Worm (Caenorhabditis elegans): ENCODE measurements around the gene F49E12.8.
"Not testable (repeated sequence)": the region's sequence is repeated elsewhere in the genome, so short reads cannot be mapped to it uniquely, and the experiment has no call there.

Gene F49E12.8

DNA sequence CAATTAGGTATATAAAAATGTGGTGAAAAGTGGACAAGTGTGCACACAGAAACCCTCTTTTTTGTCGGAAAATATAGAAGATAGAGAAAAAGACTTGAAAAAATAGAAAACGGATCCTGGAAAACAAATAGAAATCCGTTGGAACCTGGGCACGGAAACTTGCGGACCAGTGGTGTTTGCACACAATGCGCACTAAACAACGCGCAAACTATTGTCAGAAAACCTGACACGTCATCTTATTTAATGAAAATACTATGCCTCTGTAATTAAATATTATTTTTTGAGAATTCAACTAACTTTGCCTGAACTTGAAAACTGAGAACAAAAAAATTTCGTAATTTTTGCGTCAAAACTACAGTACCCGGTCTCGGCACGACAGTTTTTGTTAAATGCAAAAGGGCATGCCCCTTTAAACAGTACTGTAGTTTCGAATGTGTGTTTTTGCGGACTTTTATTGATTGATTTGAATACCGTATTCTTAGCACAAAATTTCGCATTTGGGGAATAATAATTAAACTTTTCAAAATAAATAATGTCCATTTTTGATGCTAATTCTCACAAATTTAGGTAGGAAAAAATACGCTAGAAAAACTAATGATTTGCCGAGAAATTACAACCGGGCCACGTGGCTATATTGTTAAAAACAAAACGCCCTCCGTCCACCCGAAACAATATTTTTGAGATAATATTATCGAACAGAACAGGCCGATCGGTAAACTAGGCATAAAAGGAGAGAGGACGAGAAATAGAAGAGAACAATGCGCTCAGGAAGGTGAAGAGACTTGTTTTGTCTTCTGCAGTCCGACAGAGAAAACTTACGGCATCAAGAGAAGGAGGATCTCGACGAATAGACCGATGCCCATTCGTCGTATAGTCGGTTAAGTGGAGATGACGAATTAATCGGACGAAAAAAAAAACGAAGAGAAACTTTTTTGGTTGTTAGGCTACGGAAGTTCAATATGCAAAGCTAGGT is 35.1 kb upstream of the F49E12.8 start:
- TF ChIP-seq lsy-2 (tag; optimal IDR thresholded peaks at IDR 0.05), result peak; percentile 43
- TF ChIP-seq zip-8 (tag; optimal IDR thresholded peaks at IDR 0.05), result peak; percentile 16
- TF ChIP-seq snpc-4 (tag; optimal IDR thresholded peaks at IDR 0.05), result no peak

DNA sequence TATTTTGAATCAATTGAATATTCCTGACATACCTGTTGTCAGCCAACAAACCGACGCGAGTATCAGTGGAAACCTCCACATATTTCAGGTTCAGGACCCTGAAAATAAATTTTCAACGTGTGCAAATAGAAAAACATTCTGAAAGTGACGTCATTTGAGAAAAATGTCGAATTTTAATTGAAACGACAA is 34.5 kb upstream of the F49E12.8 start, which contains the start of gene F14E5.2:
Gene F14E5.2 (minus strand): TSS at position 101 of the 189 bp plus-strand sequence.
- TF ChIP-seq mls-2 (tag; optimal IDR thresholded peaks at IDR 0.05) (no peak), hlh-1 (tag; optimal IDR thresholded peaks at IDR 0.05) (no peak), drap-1 (GFP tag; optimal IDR thresholded peaks at IDR 0.05) (no peak), mep-1 (tag; optimal IDR thresholded peaks at IDR 0.05) (no peak)

DNA sequence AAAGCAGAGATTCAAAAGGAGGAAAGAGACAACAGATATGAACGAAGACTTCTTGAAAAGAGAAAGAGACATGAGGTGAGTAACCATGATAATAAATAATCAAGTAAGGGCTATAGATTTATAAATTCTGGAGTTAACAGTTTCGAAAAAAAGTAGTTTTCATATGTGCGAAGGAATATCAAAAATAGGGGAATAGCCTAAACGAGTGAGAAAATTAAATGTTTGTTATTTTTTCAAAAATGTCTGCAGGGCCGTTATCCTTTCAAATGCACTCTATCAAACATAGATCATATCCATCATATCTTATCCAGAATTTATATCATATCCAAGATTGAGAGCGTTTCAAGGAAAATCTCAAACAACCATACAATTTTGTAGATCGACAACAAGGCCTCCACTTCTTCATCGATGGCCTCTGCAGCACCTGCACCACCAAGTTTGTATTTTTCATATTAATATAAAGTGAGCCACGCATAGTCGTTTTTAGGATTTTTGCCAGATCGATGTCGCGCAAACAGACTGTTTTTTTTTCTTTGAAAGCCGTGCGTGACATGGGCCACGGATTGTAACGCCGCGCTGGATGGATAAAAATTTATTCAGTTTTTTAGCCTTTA is 26.8 kb upstream of the F49E12.8 start:
- TF ChIP-seq lsy-2 (tag; optimal IDR thresholded peaks at IDR 0.05), result peak; percentile 76
- no peak for TF ChIP-seq ces-1 (GFP tag; optimal IDR thresholded peaks at IDR 0.05)

DNA sequence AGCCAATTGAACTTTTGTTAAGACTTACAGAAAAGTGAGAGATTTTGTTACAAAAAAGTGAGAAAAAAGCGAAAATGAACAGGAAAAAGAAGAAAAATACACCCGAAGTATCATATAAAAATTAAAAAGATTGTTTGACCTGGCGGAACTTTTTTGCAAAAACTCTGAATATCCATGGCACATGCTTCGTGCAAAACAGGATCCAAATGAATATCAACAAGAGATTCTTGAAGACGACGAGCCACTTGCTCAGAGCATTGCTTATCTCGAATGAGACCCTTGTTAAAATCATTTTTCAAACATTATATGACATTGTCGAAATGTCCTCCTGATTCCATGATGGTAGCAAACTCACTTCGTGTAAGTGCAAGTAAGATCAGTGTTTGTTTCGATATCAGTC is 25.7 kb upstream of the F49E12.8 start, which contains the start of gene F14E5.8:
Gene F14E5.8 (plus strand): TSS at position 301 of the 400 bp plus-strand sequence.
- not testable (repeated sequence) for TF ChIP-seq zip-8 (tag; optimal IDR thresholded peaks at IDR 0.05); ceh-83 (GFP tag; optimal IDR thresholded peaks at IDR 0.05); tbx-8 (GFP tag; optimal IDR thresholded peaks at IDR 0.05)

DNA sequence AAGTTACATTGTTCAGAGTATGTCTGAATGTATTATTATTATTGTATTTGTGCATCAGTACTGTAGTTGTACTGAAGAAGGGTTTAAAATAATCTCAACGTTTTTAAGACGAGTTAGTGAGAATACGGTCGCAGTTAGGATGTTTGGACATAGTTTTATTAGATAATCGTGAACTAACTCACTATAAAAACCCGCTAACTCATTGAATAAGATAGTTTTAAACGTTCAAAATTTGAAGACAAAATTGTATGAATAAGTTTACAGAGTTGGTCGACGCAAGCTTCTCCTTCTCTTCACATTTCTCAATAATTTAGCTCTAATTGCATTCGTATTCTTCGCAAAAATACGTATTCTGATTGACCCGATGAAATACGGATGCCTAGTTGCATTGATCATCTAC is 24.9 kb upstream of the F49E12.8 start:
- peak; percentile 76 for TF ChIP-seq lsy-2 (tag; optimal IDR thresholded peaks at IDR 0.05)
- TF ChIP-seq elt-3 (tag; optimal IDR thresholded peaks at IDR 0.05), result no peak
- TF ChIP-seq sem-2 (GFP tag; optimal IDR thresholded peaks at IDR 0.05), result no peak
- TF ChIP-seq blmp-1 (tag; optimal IDR thresholded peaks at IDR 0.05), result no peak

DNA sequence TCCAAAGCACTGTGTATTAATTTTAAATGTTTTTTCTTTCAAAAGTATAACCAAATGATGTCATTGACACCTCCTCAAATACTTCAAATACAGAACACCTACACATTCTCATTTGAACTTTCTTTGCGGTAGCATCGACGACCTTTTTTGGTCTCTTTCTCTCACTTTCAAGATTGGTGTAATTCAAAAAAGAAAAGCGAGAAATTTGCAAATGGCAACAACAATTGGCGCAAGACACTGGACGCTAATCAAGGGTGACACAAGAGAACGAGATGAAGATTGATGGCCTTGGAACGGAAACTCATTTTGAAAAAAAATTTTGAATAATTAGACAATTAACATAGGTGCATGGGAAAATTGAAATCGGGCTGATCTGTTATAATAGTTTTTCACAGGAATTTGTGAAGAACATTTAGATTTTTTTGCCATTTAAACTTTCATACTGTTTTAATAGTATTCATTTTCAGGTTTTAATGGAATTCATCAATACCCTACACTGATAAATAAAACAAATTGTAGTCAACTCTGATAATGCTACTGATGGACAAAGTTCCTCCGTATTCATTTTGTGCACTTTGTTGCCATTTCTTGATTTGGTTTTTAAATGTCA is 23.1 kb upstream of the F49E12.8 start, which contains the start of gene fdgt-2:
Gene fdgt-2 (plus strand): TSS at position 560 of the 610 bp plus-strand sequence.
- peak; percentile 73 for TF ChIP-seq unc-62 (GFP tag; optimal IDR thresholded peaks at IDR 0.05)
- no peak for TF ChIP-seq ham-2 (GFP tag; optimal IDR thresholded peaks at IDR 0.05)

DNA sequence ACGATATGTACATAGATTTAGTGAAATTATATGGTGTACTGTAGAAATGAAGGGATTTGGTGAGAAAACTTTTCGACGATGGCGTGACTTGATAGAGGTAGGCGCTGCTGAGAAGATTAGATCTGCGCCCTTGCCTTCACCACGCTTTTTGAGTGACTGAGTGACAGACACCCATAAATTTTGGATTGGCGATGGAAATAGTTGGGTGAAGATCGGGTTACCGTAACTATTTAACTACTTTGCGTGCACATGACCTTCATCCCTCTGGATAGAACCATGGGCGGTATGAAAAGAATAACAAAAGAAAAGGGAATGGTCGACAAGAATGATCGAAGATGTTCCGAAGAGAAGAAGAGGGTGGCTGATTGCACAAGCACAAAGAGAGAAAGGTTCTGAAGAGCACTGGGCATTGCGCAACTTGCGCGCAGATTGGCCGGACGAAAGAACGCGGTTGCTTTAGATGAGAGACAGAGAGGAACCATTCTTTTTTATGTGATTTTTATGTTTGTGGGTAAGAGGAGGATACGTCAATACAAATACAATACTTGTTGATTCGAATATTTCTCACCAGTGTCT is 21.4 kb upstream of the F49E12.8 start:
- TF ChIP-seq sem-2 (GFP tag; optimal IDR thresholded peaks at IDR 0.05), result peak; percentile 13
- TF ChIP-seq nhr-2 (tag; optimal IDR thresholded peaks at IDR 0.05), result peak; percentile 88
- TF ChIP-seq nhr-76 (tag; optimal IDR thresholded peaks at IDR 0.05), result no peak
- TF ChIP-seq tbx-8 (GFP tag; optimal IDR thresholded peaks at IDR 0.05), result no peak
- peak; percentile 89 for TF ChIP-seq zip-8 (tag; optimal IDR thresholded peaks at IDR 0.05)
- TF ChIP-seq mls-2 (tag; optimal IDR thresholded peaks at IDR 0.05), result peak; percentile 20
- TF ChIP-seq sptf-1 (tag; optimal IDR thresholded peaks at IDR 0.05), result no peak
- TF ChIP-seq cnd-1 (tag; optimal IDR thresholded peaks at IDR 0.05), result peak; percentile 17
- no peak for TF ChIP-seq nhr-28 (tag; optimal IDR thresholded peaks at IDR 0.05)
- no peak for TF ChIP-seq M03D4.4 (tag; optimal IDR thresholded peaks at IDR 0.05)
- TF ChIP-seq nhr-12 (tag; optimal IDR thresholded peaks at IDR 0.05), result no peak
- TF ChIP-seq unc-120 (tag; optimal IDR thresholded peaks at IDR 0.05; ENCODE audit: poor library complexity, severe bottlenecking), result no peak

DNA sequence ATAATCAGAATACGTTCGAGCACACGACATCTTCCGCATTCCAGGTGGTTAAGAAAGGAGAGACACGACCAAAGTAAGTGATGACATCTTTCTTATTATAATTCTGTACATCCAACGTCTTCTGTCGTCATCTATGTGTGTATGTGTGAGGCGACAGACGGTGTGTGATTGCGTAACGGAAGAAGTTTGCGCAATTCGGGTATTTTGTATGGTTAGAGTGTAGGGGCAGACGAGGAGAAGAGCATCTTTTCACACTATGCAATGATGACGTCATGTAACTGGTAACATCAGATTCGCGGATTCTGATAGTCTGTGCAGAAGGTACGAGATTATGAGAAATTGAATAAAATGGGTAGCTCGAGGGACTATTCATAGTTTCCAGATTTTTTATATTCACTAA is 20.9 kb upstream of the F49E12.8 start:
- no peak for TF ChIP-seq drap-1 (GFP tag; optimal IDR thresholded peaks at IDR 0.05)
- peak; percentile 33 for TF ChIP-seq elt-1 (tag; optimal IDR thresholded peaks at IDR 0.05; ENCODE audit: borderline replicate concordance, insufficient read depth)
- TF ChIP-seq nhr-12 (tag; optimal IDR thresholded peaks at IDR 0.05), result no peak
- peak; percentile 79 for TF ChIP-seq cnd-1 (tag; optimal IDR thresholded peaks at IDR 0.05)
- TF ChIP-seq nhr-28 (tag; optimal IDR thresholded peaks at IDR 0.05), result no peak
- TF ChIP-seq zip-8 (tag; optimal IDR thresholded peaks at IDR 0.05), result peak; percentile 97
- TF ChIP-seq nhr-2 (tag; optimal IDR thresholded peaks at IDR 0.05), result peak; percentile 93
